Fruit fly (Drosophila melanogaster): ENCODE measurements around the gene pcx.

DNA sequence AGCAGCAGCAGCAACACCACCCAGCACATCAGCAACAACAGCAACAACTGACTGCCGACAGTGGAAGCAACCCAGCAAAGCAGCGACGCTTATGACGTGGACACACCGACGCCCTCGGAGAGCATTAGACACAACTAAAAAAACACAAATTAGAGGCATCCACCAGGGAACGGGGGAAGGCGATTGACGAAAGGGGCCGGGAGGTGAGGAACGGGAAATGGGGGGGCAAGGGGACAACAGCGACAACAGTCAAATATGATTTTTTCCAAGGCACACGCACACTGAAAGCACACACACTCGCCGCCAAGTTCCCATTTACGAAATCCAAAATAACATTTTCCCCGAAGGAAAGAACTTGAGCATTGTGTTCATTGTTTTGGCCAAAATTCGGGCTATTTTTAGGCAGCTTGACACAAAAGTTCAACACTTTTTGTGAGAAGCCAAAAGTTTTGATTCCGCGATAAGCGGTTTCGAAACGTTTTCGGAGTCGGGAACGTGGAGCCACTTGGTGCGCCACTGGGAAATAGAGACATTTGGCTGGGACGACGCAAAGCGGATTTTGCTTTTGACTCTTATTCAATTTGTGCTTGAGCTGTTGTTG lies 16.4 kb upstream of the pcx start:
- TF ChIP-seq ttk (optimal IDR thresholded peaks at IDR 0.05) (no peak), psq (optimal IDR thresholded peaks at IDR 0.05) (no peak), h (optimal IDR thresholded peaks at IDR 0.05) (no peak), Sin3A (optimal IDR thresholded peaks at IDR 0.05) (no peak)

Data from Kc167 (cell line).